Worm (Caenorhabditis elegans): ENCODE measurements around the gene Y69H2.7.

DNA sequence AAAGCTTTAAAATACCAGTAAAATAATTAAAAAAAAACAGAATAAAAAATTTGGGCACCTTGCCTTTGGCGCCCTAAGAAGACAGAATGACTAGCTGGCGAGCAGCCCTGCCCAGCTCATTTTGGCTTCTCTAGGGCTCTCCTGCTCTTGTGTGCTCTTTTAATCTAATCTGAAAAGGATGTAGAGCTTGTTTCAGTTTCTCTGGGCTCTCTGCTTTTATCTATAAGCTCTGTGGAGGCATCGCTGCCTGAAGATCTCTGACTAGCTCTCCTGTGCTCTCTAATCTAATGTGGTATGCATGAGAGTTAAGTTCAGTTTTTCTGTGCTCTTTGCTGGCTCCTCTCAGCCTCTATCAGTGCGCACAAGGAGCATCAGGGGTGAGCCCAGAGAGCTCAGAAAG, 36.1 kb downstream of the Y69H2.7 start:
- TF ChIP-seq ama-1 (optimal IDR thresholded peaks at IDR 0.05) (no peak), ceh-14 (tag; optimal IDR thresholded peaks at IDR 0.05) (no peak), tbx-2 (tag; optimal IDR thresholded peaks at IDR 0.05) (no peak)
